Fruit fly (Drosophila melanogaster): ENCODE data around the gene mub.

Gene mub

DNA sequence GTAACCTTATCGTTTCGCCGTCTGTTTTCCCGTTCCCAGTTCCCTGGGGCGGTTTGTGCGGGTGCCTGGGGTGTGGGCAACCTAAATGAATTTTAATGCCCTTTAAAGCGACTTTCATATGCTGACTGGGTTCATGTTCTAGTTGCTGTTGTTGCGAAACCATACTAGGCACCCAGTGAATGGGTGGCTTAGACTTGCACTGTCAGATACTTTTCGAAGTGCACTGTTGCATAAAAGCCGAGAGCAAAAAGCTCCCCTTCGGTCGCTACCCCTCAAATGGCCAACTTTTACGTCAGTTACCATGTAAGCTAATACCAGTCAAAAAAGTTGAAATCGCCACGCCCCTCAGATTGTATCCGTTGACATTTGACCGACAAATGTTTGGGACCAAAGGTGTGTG, 54.9 kb downstream of the mub start:
- no peak for TF ChIP-seq CG2678 (tag; optimal IDR thresholded peaks at IDR 0.05)
- no peak for TF ChIP-seq CG13775 (GFP tag; optimal IDR thresholded peaks at IDR 0.05)
- TF ChIP-seq CG11085 (GFP tag; IDR thresholded peaks at IDR 0.05) = no peak
- no peak for TF ChIP-seq ac (GFP tag; optimal IDR thresholded peaks at IDR 0.05)
- TF ChIP-seq fru (optimal IDR thresholded peaks at IDR 0.05) = no peak
- TF ChIP-seq Abd-B (GFP tag; optimal IDR thresholded peaks at IDR 0.05) = no peak
- no peak for TF ChIP-seq CG6175 (GFP tag; IDR thresholded peaks at IDR 0.05)
- TF ChIP-seq CG13296 (GFP tag; optimal IDR thresholded peaks at IDR 0.05) = no peak
- no peak for TF ChIP-seq Bgb (GFP tag; IDR thresholded peaks at IDR 0.05; ENCODE audit: partially characterized antibody)
- no peak for TF ChIP-seq CG17802 (tag; optimal IDR thresholded peaks at IDR 0.05)
- no peak for TF ChIP-seq Hmx (GFP tag; optimal IDR thresholded peaks at IDR 0.05)

DNA sequence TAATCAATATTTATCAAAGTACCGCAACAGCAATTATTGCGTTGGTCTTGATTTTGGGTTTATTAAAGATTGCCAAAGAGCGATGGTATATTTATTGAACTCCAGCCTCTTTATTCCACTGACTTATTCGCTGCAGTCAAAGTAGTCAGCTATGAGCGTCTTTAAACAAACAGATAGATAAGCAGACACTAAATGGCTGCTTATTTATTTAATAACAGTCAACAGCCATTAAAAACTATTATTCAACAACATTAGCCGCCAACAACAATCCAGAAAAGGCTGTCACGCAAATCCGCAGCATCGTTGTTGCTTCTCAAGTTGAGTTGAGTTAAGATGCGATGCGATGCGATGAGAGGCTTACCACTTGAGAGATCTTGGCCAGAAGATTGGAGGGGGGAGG, 64.3 kb downstream of the mub start:
- TF ChIP-seq hth (optimal IDR thresholded peaks at IDR 0.05) = no peak
- no peak for TF ChIP-seq CG14014 (GFP tag; IDR thresholded peaks at IDR 0.05)
- no peak for TF ChIP-seq CG42726 (GFP tag; IDR thresholded peaks at IDR 0.05; ENCODE audit: partially characterized antibody)
- no peak for TF ChIP-seq dan (GFP tag; IDR thresholded peaks at IDR 0.05)
- TF ChIP-seq H2.0 (GFP tag; IDR thresholded peaks at IDR 0.05) = no peak
- no peak for TF ChIP-seq CG2129 (GFP tag; IDR thresholded peaks at IDR 0.05; ENCODE audit: partially characterized antibody)
- no peak for TF ChIP-seq chinmo (GFP tag; IDR thresholded peaks at IDR 0.05; ENCODE audit: partially characterized antibody)
- TF ChIP-seq nau (GFP tag; optimal IDR thresholded peaks at IDR 0.05) = no peak
- no peak for TF ChIP-seq bsh (GFP tag; optimal IDR thresholded peaks at IDR 0.05)
- TF ChIP-seq br (optimal IDR thresholded peaks at IDR 0.05) = no peak
- TF ChIP-seq H15 (GFP tag; IDR thresholded peaks at IDR 0.05) = 0 out of 3 replicates have a peak, but pooled peaks have one; percentile 5
- no peak for TF ChIP-seq CG15479 (GFP tag; optimal IDR thresholded peaks at IDR 0.05)
- no peak for TF ChIP-seq Poxn (GFP tag; IDR thresholded peaks at IDR 0.05)
- TF ChIP-seq CG11504 (tag; optimal IDR thresholded peaks at IDR 0.05) = no peak
- TF ChIP-seq HLH3B (GFP tag; IDR thresholded peaks at IDR 0.05) = 0 out of 2 replicates have a peak, but pooled peaks have one; percentile 18
- TF ChIP-seq CG2199 (GFP tag; IDR thresholded peaks at IDR 0.05) = no peak
- no peak for TF ChIP-seq CG32532 (GFP tag; IDR thresholded peaks at IDR 0.05)
- no peak for TF ChIP-seq Optix (GFP tag; IDR thresholded peaks at IDR 0.05)
- peak; percentile 65 for TF ChIP-seq sens (GFP tag)

DNA sequence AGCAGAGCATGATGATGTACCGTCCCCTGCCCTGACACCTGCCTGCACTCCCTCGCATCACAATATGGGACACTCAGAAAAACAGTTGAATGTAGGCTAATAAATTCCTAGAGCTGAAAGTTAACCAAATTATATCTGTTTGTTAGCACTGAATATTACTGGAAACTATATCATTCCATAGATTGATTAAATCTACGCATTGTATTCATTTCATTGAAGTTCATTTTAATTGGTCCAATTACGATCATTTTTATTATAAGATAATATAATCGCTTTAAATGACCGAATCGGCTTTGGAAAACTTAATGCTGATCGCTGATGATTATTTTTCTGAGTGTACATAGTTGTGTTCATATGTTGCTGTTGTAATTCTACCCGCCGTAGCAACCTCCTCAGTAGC, 74.0 kb downstream of the mub start:
- TF ChIP-seq bsh (GFP tag; optimal IDR thresholded peaks at IDR 0.05) (peak in 1 of 2 experiments; percentile 23), CG12769 (tag; optimal IDR thresholded peaks at IDR 0.05) (no peak), Lpt (GFP tag; optimal IDR thresholded peaks at IDR 0.05) (no peak), Kr (GFP tag; optimal IDR thresholded peaks at IDR 0.05) (no peak), nom (GFP tag; optimal IDR thresholded peaks at IDR 0.05) (peak; percentile 5), zen2 (GFP tag; IDR thresholded peaks at IDR 0.05; ENCODE audit: partially characterized antibody) (no peak)

DNA sequence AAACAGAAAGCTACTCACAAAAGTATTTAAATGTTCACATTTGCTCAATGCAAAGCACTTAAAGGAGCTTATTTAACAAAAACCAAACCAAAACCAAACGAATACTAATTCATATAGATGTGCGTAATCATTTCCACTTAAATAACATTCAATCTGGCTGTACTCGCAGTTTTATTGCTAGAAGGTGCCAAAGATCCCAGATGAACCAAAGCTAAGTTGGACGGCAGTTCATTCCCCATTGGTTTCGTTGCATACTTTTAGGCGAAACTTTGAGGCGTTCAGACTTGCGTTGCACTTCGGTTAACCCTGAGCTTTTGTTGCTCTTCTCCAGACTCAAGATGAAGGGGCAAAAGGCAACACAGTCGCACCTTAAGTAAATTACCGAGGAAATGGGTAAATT, 85.6 kb downstream of the mub start:
- peak; percentile 72; the same call in 1 of the 3 replicates for TF ChIP-seq CG2199 (GFP tag; IDR thresholded peaks at IDR 0.05)
- TF ChIP-seq Sox102F (GFP tag; optimal IDR thresholded peaks at IDR 0.05) = no peak
- TF ChIP-seq chinmo (GFP tag; IDR thresholded peaks at IDR 0.05; ENCODE audit: partially characterized antibody) = 0 out of 4 replicates have a peak, but pooled peaks have one; percentile 33
- TF ChIP-seq pita (GFP tag; optimal IDR thresholded peaks at IDR 0.05) = no peak
- no peak for TF ChIP-seq fd3F (GFP tag; optimal IDR thresholded peaks at IDR 0.05)
- no peak for TF ChIP-seq CG15269 (tag; optimal IDR thresholded peaks at IDR 0.05)
- no peak for TF ChIP-seq CG11695 (GFP tag; IDR thresholded peaks at IDR 0.05)

Measured in whole organism, embryonic.